Worm (Caenorhabditis elegans) whole organism, young adult: Measurements from ENCODE around the gene K03B4.8.

Source experiments
- B0261.1 ChIP-seq: sonication (generic microtip); optimal IDR thresholded peaks from 2 replicates; lab custom pipeline; 2016; ENCODE audit warnings: mild to moderate bottlenecking, missing genetic modification characterization, moderate library complexity, missing compliant biosample characterization
- C17E4.6 ChIP-seq: fragments of 200-800 bp; sonication (Bioruptor generic); IDR thresholded peaks from 2 replicates; pipeline ENCODE4 v1.3.6; 2022; ENCODE audit warnings: missing genetic modification reagents, missing genetic modification characterization, missing compliant biosample characterization
- D2030.7 ChIP-seq: fragments of 200-800 bp; sonication (Bioruptor generic); IDR thresholded peaks from 2 replicates; pipeline ENCODE4 v1.3.6; 2022; ENCODE audit warnings: missing genetic modification reagents, missing genetic modification characterization, missing compliant biosample characterization
- F10E7.11 ChIP-seq: sonication (generic microtip); optimal IDR thresholded peaks from 2 replicates; lab custom pipeline; 2017; ENCODE audit warnings: mild to moderate bottlenecking, missing genetic modification characterization, moderate library complexity, missing compliant biosample characterization
- F23B12.7 ChIP-seq: sonication (generic microtip); optimal IDR thresholded peaks from 2 replicates; lab custom pipeline; 2017; ENCODE audit warnings: missing genetic modification characterization, mild to moderate bottlenecking, missing compliant biosample characterization, antibody characterized with exemption, moderate library complexity; ENCODE audit not compliant: insufficient read depth
- F39B2.1 ChIP-seq: fragments of 200-800 bp; sonication (Bioruptor generic); IDR thresholded peaks from 2 replicates; pipeline ENCODE4 v1.3.6; 2022; ENCODE audit warnings: missing genetic modification reagents, missing genetic modification characterization, missing compliant biosample characterization
- F57A8.1 ChIP-seq: fragments of 200-800 bp; sonication (Bioruptor generic); optimal IDR thresholded peaks from 2 replicates; lab custom pipeline; 2018; ENCODE audit warnings: mild to moderate bottlenecking, missing genetic modification characterization, moderate library complexity, missing compliant biosample characterization
- K11D2.4 ChIP-seq: fragments of 200-800 bp; sonication (Bioruptor generic); IDR thresholded peaks from 2 replicates; pipeline ENCODE4 v1.3.6; 2022; ENCODE audit warnings: missing genetic modification reagents, missing genetic modification characterization, missing compliant biosample characterization
- K12H6.12 ChIP-seq: fragments of 200-800 bp; sonication (Bioruptor generic); optimal IDR thresholded peaks from 2 replicates; lab custom pipeline; 2018; ENCODE audit warnings: mild to moderate bottlenecking, missing genetic modification characterization, missing compliant biosample characterization
- Y67H2A.10 ChIP-seq: fragments of 200-800 bp; sonication (Bioruptor generic); conservative IDR thresholded peaks from 2 replicates; pipeline ENCODE4 v1.3.6; 2022; ENCODE audit warnings: missing genetic modification reagents, missing genetic modification characterization, missing compliant biosample characterization
- Y79H2A.3 ChIP-seq: fragments of 200-800 bp; sonication (Bioruptor generic); conservative IDR thresholded peaks from 2 replicates; pipeline ENCODE4 v1.3.6; 2022; ENCODE audit warnings: missing genetic modification reagents, missing genetic modification characterization, missing compliant biosample characterization
- Y95B8A.8 ChIP-seq: fragments of 200-800 bp; sonication (Bioruptor generic); IDR thresholded peaks from 2 replicates; pipeline ENCODE4 v1.3.6; 2022; ENCODE audit warnings: missing genetic modification reagents, missing genetic modification characterization, missing compliant biosample characterization
- ZK185.1 ChIP-seq: sonication (generic microtip); optimal IDR thresholded peaks from 2 replicates; lab custom pipeline; 2016; ENCODE audit warnings: mild to moderate bottlenecking, missing genetic modification characterization, missing compliant biosample characterization; ENCODE audit not compliant: poor library complexity, severe bottlenecking
- aptf-3 ChIP-seq: fragments of 200-800 bp; sonication (Bioruptor generic); IDR thresholded peaks from 2 replicates; pipeline ENCODE4 v1.3.6; 2022; ENCODE audit warnings: missing genetic modification characterization, missing compliant biosample characterization
- attf-3 ChIP-seq: fragments of 200-800 bp; sonication (Bioruptor generic); conservative IDR thresholded peaks from 2 replicates; pipeline ENCODE4 v1.3.6; 2022; ENCODE audit warnings: missing genetic modification reagents, missing genetic modification characterization, missing compliant biosample characterization
- attf-5 ChIP-seq: fragments of 200-800 bp; sonication (Bioruptor generic); optimal IDR thresholded peaks from 2 replicates; lab custom pipeline; 2018; ENCODE audit warnings: mild to moderate bottlenecking, missing genetic modification characterization, missing compliant biosample characterization
- bed-1 ChIP-seq: fragments of 200-800 bp; sonication (Bioruptor generic); IDR thresholded peaks from 2 replicates; pipeline ENCODE4 v1.3.6; 2022; ENCODE audit warnings: missing genetic modification reagents, missing genetic modification characterization, missing compliant biosample characterization
- ceh-100 ChIP-seq: fragments of 200-800 bp; sonication (Bioruptor generic); IDR thresholded peaks from 2 replicates; pipeline ENCODE4 v1.3.6; 2022; ENCODE audit warnings: missing genetic modification reagents, missing genetic modification characterization, missing compliant biosample characterization
- ceh-27 ChIP-seq: fragments of 200-800 bp; sonication (Bioruptor generic); optimal IDR thresholded peaks from 2 replicates; lab custom pipeline; 2018; ENCODE audit warnings: mild to moderate bottlenecking, missing genetic modification characterization, moderate library complexity, missing compliant biosample characterization
- ceh-58 ChIP-seq: fragments of 200-800 bp; sonication (Bioruptor generic); IDR thresholded peaks from 2 replicates; pipeline ENCODE4 v1.3.6; 2022; ENCODE audit warnings: missing genetic modification characterization, missing compliant biosample characterization
- chd-7 ChIP-seq: sonication (generic microtip); optimal IDR thresholded peaks from 2 replicates; lab custom pipeline; 2016; ENCODE audit warnings: mild to moderate bottlenecking, missing genetic modification characterization, moderate library complexity, missing compliant biosample characterization
- dox-1 ChIP-seq: fragments of 200-800 bp; sonication (Bioruptor generic); IDR thresholded peaks from 2 replicates; pipeline ENCODE4 v1.3.6; 2022; ENCODE audit warnings: missing genetic modification reagents, missing genetic modification characterization, missing compliant biosample characterization
- egl-44 ChIP-seq: fragments of 200-800 bp; sonication (Bioruptor generic); IDR thresholded peaks from 2 replicates; pipeline ENCODE4 v1.3.6; 2022; ENCODE audit warnings: missing genetic modification reagents, missing genetic modification characterization, missing compliant biosample characterization
- fkh-3 ChIP-seq: sonication (generic microtip); optimal IDR thresholded peaks from 2 replicates; lab custom pipeline; 2016; ENCODE audit warnings: mild to moderate bottlenecking, missing genetic modification characterization, missing compliant biosample characterization
- gei-17 ChIP-seq: fragments of 200-800 bp; sonication (Bioruptor generic); optimal IDR thresholded peaks from 2 replicates; lab custom pipeline; 2018; ENCODE audit warnings: mild to moderate bottlenecking, missing genetic modification characterization, missing compliant biosample characterization
- hlh-26 ChIP-seq: fragments of 200-800 bp; sonication (Bioruptor generic); conservative IDR thresholded peaks from 2 replicates; pipeline ENCODE4 v1.3.6; 2022; ENCODE audit warnings: missing genetic modification reagents, missing genetic modification characterization, missing compliant biosample characterization
- let-526 ChIP-seq: fragments of 200-800 bp; sonication (Bioruptor generic); IDR thresholded peaks from 2 replicates; pipeline ENCODE4 v1.3.6; 2022; ENCODE audit warnings: missing genetic modification reagents, missing genetic modification characterization, missing compliant biosample characterization
- let-607 ChIP-seq, 2 experiments: fragments of 200-800 bp in 1 of 2; sonication (Bioruptor generic) in 1 of 2; sonication (generic microtip) in 1 of 2; optimal IDR thresholded peaks; 2 replicates each; lab custom pipeline; 2016 to 2018; ENCODE audit warnings: mild to moderate bottlenecking in 2 of 2, missing compliant biosample characterization in 2 of 2, missing genetic modification characterization in 2 of 2, moderate library complexity in 2 of 2, missing genotype in 1 of 2
- lin-26 ChIP-seq: fragments of 200-800 bp; sonication (Bioruptor generic); IDR thresholded peaks from 2 replicates; pipeline ENCODE4 v1.3.6; 2022; ENCODE audit warnings: missing genetic modification reagents, missing genetic modification characterization, missing compliant biosample characterization
- lin-35 ChIP-seq, 3 experiments: fragments of 150-350 bp in 2 of 3; sonication (generic microtip) in 1 of 3; optimal IDR thresholded peaks; 2 replicates each; lab custom pipeline; 2014 to 2018; ENCODE audit warnings: missing biosample characterization in 3 of 3, missing genetic modification characterization in 3 of 3, missing genetic modification reagents in 3 of 3
- lin-40 ChIP-seq: sonication (generic microtip); optimal IDR thresholded peaks from 2 replicates; lab custom pipeline; 2016; ENCODE audit warnings: missing genetic modification characterization, mild to moderate bottlenecking, missing compliant biosample characterization, missing genotype, missing genetic modification reagents
- lir-1 ChIP-seq: fragments of 200-800 bp; sonication (Bioruptor generic); conservative IDR thresholded peaks from 2 replicates; pipeline ENCODE4 v1.3.6; 2022; ENCODE audit warnings: missing genetic modification reagents, missing genetic modification characterization, missing compliant biosample characterization
- madf-10 ChIP-seq: sonication (generic microtip); optimal IDR thresholded peaks from 2 replicates; lab custom pipeline; 2016; ENCODE audit warnings: mild to moderate bottlenecking, missing genetic modification characterization, missing compliant biosample characterization
- madf-6 ChIP-seq: fragments of 200-800 bp; sonication (Bioruptor generic); IDR thresholded peaks from 2 replicates; pipeline ENCODE4 v1.3.6; 2022; ENCODE audit warnings: missing genetic modification reagents, missing genetic modification characterization, missing compliant biosample characterization
- madf-8 ChIP-seq: fragments of 200-800 bp; sonication (Bioruptor generic); conservative IDR thresholded peaks from 2 replicates; pipeline ENCODE4 v1.3.6; 2022; ENCODE audit warnings: missing genetic modification reagents, missing genetic modification characterization, missing compliant biosample characterization
- mel-28 ChIP-seq: sonication (generic microtip); optimal IDR thresholded peaks from 2 replicates; lab custom pipeline; 2016; ENCODE audit warnings: borderline replicate concordance, mild to moderate bottlenecking, missing genetic modification characterization, missing compliant biosample characterization
- nfya-1 ChIP-seq: sonication (generic microtip); optimal IDR thresholded peaks from 2 replicates; lab custom pipeline; 2017; ENCODE audit warnings: antibody characterized with exemption, missing compliant biosample characterization, missing genetic modification characterization, borderline replicate concordance; ENCODE audit not compliant: insufficient read depth
- nfyb-1 ChIP-seq: fragments of 200-800 bp; sonication (Bioruptor generic); IDR thresholded peaks from 2 replicates; pipeline ENCODE4 v1.3.6; 2022; ENCODE audit warnings: missing genetic modification reagents, missing genetic modification characterization, missing compliant biosample characterization
- nhr-27 ChIP-seq: fragments of 200-800 bp; sonication (Bioruptor generic); optimal IDR thresholded peaks from 2 replicates; lab custom pipeline; 2018; ENCODE audit warnings: mild to moderate bottlenecking, missing genetic modification characterization, moderate library complexity, missing compliant biosample characterization
- nhr-80 ChIP-seq: sonication (generic microtip); optimal IDR thresholded peaks from 2 replicates; lab custom pipeline; 2016; ENCODE audit warnings: missing genetic modification characterization, missing compliant biosample characterization
- rpc-1 ChIP-seq, 2 experiments: fragments of 150-350 bp in 1 of 2; sonication (generic microtip) in 1 of 2; optimal IDR thresholded peaks; 2 replicates each; lab custom pipeline; 2014 to 2018; ENCODE audit warnings: missing biosample characterization in 1 of 2, missing genetic modification characterization in 1 of 2, missing genetic modification reagents in 1 of 2, missing genotype in 1 of 2
- sdz-38 ChIP-seq: sonication (generic microtip); optimal IDR thresholded peaks from 2 replicates; lab custom pipeline; 2016; ENCODE audit warnings: missing genotype, missing genetic modification characterization, missing compliant biosample characterization
- snpc-3.4 ChIP-seq: sonication (generic microtip); optimal IDR thresholded peaks from 2 replicates; lab custom pipeline; 2017; ENCODE audit warnings: missing genetic modification characterization, mild to moderate bottlenecking, missing compliant biosample characterization, antibody characterized with exemption, moderate library complexity, missing genotype, missing genetic modification reagents
- sptf-2 ChIP-seq: fragments of 200-800 bp; sonication (Bioruptor generic); optimal IDR thresholded peaks from 2 replicates; lab custom pipeline; 2018; ENCODE audit warnings: mild to moderate bottlenecking, missing genetic modification characterization, missing compliant biosample characterization
- tbp1 ChIP-seq: fragments of 200-800 bp; sonication (Bioruptor generic); optimal IDR thresholded peaks from 2 replicates; lab custom pipeline; 2018; ENCODE audit warnings: mild to moderate bottlenecking, missing genetic modification characterization, missing compliant biosample characterization
- ztf-3 ChIP-seq: fragments of 200-800 bp; sonication (Bioruptor generic); optimal IDR thresholded peaks from 2 replicates; lab custom pipeline; 2018; ENCODE audit warnings: mild to moderate bottlenecking, missing genetic modification characterization, missing compliant biosample characterization

Gene K03B4.8

ce11 chrV:4686680-4687470 is 12.5 kb upstream of the K03B4.8 start, which contains the start of gene taf-10:
taf-10 (plus strand) TSS chrV:4687103.
- peak; percentile 8 for TF ChIP-seq rpc-1 (optimal IDR thresholded peaks at IDR 0.05; lab: Kevin White, UChicago)
- TF ChIP-seq rpc-1 (tag; optimal IDR thresholded peaks at IDR 0.05; lab: Kevin White, UChicago), result no peak
- no peak for TF ChIP-seq mel-28 (tag; lab: Kevin White, UChicago)
- TF ChIP-seq F10E7.11 (tag; lab: Kevin White, UChicago), result no peak
- no peak for TF ChIP-seq ceh-58 (GFP tag; lab: Robert Waterston, UW)
- no peak for TF ChIP-seq lir-1 (GFP tag; lab: Robert Waterston, UW)
- no peak for TF ChIP-seq ZK185.1 (tag; lab: Kevin White, UChicago)
- no peak for TF ChIP-seq let-607 (tag; optimal IDR thresholded peaks at IDR 0.05; lab: Kevin White, UChicago)
- TF ChIP-seq let-526 (GFP tag; lab: Robert Waterston, UW), result no peak
- TF ChIP-seq lin-35 (GFP tag; optimal IDR thresholded peaks at IDR 0.05; lab: Kevin White, UChicago), result no peak
- no peak for TF ChIP-seq madf-10
- no peak for TF ChIP-seq nhr-27 (tag; lab: Kevin White, UChicago)
- peak; percentile 60 for TF ChIP-seq dox-1 (GFP tag; lab: Robert Waterston, UW)
- 0 out of 2 replicates have a peak, but pooled peaks have one; percentile 51 for TF ChIP-seq nfyb-1 (GFP tag; lab: Robert Waterston, UW)
- TF ChIP-seq Y67H2A.10 (GFP tag; lab: Robert Waterston, UW), result no peak
- TF ChIP-seq tbp1 (GFP tag; lab: Kevin White, UChicago), result peak; percentile 9
- no peak for TF ChIP-seq bed-1 (GFP tag; lab: Robert Waterston, UW)
- peak; percentile 13 for TF ChIP-seq lin-40 (tag; lab: Kevin White, UChicago)
- TF ChIP-seq sptf-2 (GFP tag; lab: Kevin White, UChicago), result no peak
- no peak for TF ChIP-seq K11D2.4 (GFP tag; lab: Robert Waterston, UW)
- peak; percentile 17; the same call in 1 of the 2 replicates for TF ChIP-seq madf-6 (GFP tag; lab: Robert Waterston, UW)
- TF ChIP-seq egl-44 (GFP tag; lab: Robert Waterston, UW), result 0 out of 2 replicates have a peak, but pooled peaks have one; percentile 50
- no peak for TF ChIP-seq F57A8.1 (GFP tag; lab: Kevin White, UChicago)
- TF ChIP-seq lin-26, result no peak
- no peak for TF ChIP-seq C17E4.6 (GFP tag; lab: Robert Waterston, UW)
- TF ChIP-seq K12H6.12 (tag; lab: Kevin White, UChicago), result no peak
- TF ChIP-seq B0261.1, result no peak
- TF ChIP-seq Y79H2A.3 (GFP tag; lab: Robert Waterston, UW), result no peak
- TF ChIP-seq D2030.7, result no peak
- no peak for TF ChIP-seq Y95B8A.8 (GFP tag; lab: Robert Waterston, UW)
- TF ChIP-seq madf-8, result peak; percentile 18; the same call in 1 of the 2 replicates
- no peak for TF ChIP-seq snpc-3.4 (tag; lab: Kevin White, UChicago)
- no peak for TF ChIP-seq ceh-27 (GFP tag; lab: Kevin White, UChicago)
- peak; percentile 7 for TF ChIP-seq F23B12.7 (tag; lab: Kevin White, UChicago)
- TF ChIP-seq attf-5 (GFP tag; lab: Kevin White, UChicago), result peak; percentile 49
- TF ChIP-seq hlh-26 (GFP tag; lab: Robert Waterston, UW), result no peak
- TF ChIP-seq nfya-1, result no peak
- 0 out of 2 replicates have a peak, but pooled peaks have one; percentile 25 for TF ChIP-seq attf-3 (GFP tag; lab: Robert Waterston, UW)
- TF ChIP-seq chd-7 (tag; lab: Kevin White, UChicago), result no peak
- TF ChIP-seq gei-17 (GFP tag; lab: Kevin White, UChicago), result no peak
- TF ChIP-seq F39B2.1 (GFP tag; lab: Robert Waterston, UW), result no peak
- TF ChIP-seq fkh-3 (tag; lab: Kevin White, UChicago), result no peak
- TF ChIP-seq nhr-80 (tag; lab: Kevin White, UChicago), result peak; percentile 29
- TF ChIP-seq ceh-100 (GFP tag; lab: Robert Waterston, UW), result peak; percentile 15; the same call in 1 of the 2 replicates
- no peak for TF ChIP-seq ztf-3 (GFP tag; lab: Kevin White, UChicago)
- no peak for TF ChIP-seq aptf-3
- TF ChIP-seq sdz-38, result no peak
